Worm (Caenorhabditis elegans) whole organism, L4 larva: ENCODE results near the gene tag-275.

Experiments used
- D1046.2 ChIP-seq: fragments of 200-800 bp; sonication (Bioruptor generic); IDR thresholded peaks from 2 replicates; pipeline ENCODE4 v1.3.6; 2022; ENCODE audit warnings: missing genetic modification characterization, missing compliant biosample characterization
- F26F4.8 ChIP-seq: fragments of 200-800 bp; sonication (Bioruptor generic); conservative IDR thresholded peaks from 2 replicates; pipeline ENCODE4 v1.3.6; 2022; ENCODE audit warnings: missing genetic modification characterization, missing compliant biosample characterization
- F49E8.2 ChIP-seq: sonication (generic microtip); optimal IDR thresholded peaks from 2 replicates; lab custom pipeline; 2016; ENCODE audit warnings: missing compliant biosample characterization, mild to moderate bottlenecking, missing genetic modification characterization, borderline replicate concordance
- T20F7.1 ChIP-seq: fragments of 200-800 bp; sonication (Bioruptor generic); optimal IDR thresholded peaks from 2 replicates; lab custom pipeline; 2018; ENCODE audit warnings: mild to moderate bottlenecking, missing genetic modification characterization, missing compliant biosample characterization
- Y48G9A.11 ChIP-seq: fragments of 200-800 bp; sonication (Bioruptor generic); IDR thresholded peaks from 2 replicates; pipeline ENCODE4 v1.3.6; 2022; ENCODE audit warnings: missing genetic modification reagents, missing genetic modification characterization, missing compliant biosample characterization
- aha-1 ChIP-seq: fragments of 150-350 bp; peaks from one replicate; lab custom pipeline; 2014; ENCODE audit warnings: missing biosample characterization, missing genetic modification characterization
- aly-2 ChIP-seq: sonication (generic microtip); optimal IDR thresholded peaks from 2 replicates; lab custom pipeline; 2018; ENCODE audit warnings: missing biosample characterization, missing genetic modification characterization
- ceh-20 ChIP-seq: fragments of 200-800 bp; sonication (Bioruptor generic); IDR thresholded peaks from 2 replicates; pipeline ENCODE4 v1.3.6; 2022; ENCODE audit warnings: missing genetic modification reagents, missing genetic modification characterization, missing compliant biosample characterization
- ceh-44 ChIP-seq: fragments of 200-800 bp; sonication (Bioruptor generic); IDR thresholded peaks from 2 replicates; pipeline ENCODE4 v1.3.6; 2022; ENCODE audit warnings: missing genetic modification reagents, missing genetic modification characterization, missing compliant biosample characterization
- daf-16 ChIP-seq, 3 experiments: sonication (generic microtip); optimal IDR thresholded peaks; 2 replicates each; lab custom pipeline; 2016 to 2017; ENCODE audit warnings: missing genetic modification characterization in 3 of 3, missing genetic modification reagents in 3 of 3, mild to moderate bottlenecking in 2 of 3, missing compliant biosample characterization in 2 of 3, missing biosample characterization in 1 of 3, moderate library complexity in 1 of 3
- dmd-6 ChIP-seq: fragments of 200-800 bp; sonication (Bioruptor generic); IDR thresholded peaks from 2 replicates; pipeline ENCODE4 v1.3.6; 2022; ENCODE audit warnings: missing genetic modification reagents, missing genetic modification characterization, missing compliant biosample characterization
- duxl-1 ChIP-seq: sonication (generic microtip); optimal IDR thresholded peaks from 2 replicates; lab custom pipeline; 2016; ENCODE audit warnings: mild to moderate bottlenecking, missing genetic modification characterization, moderate library complexity, missing compliant biosample characterization; ENCODE audit not compliant: poor library complexity
- dve-1 ChIP-seq: sonication (generic microtip); optimal IDR thresholded peaks from 2 replicates; lab custom pipeline; 2017; ENCODE audit warnings: antibody characterized with exemption, mild to moderate bottlenecking, missing genetic modification characterization, missing compliant biosample characterization; ENCODE audit not compliant: insufficient read depth
- fkh-10 ChIP-seq: fragments of 150-350 bp; optimal IDR thresholded peaks from 2 replicates; lab custom pipeline; 2014; ENCODE audit warnings: missing biosample characterization, missing genetic modification reagents, missing genetic modification characterization
- hlh-11 ChIP-seq: fragments of 200-800 bp; sonication (Bioruptor generic); optimal IDR thresholded peaks from 2 replicates; lab custom pipeline; 2018; ENCODE audit warnings: mild to moderate bottlenecking, missing genetic modification characterization, missing compliant biosample characterization
- jun-1 ChIP-seq: fragments of 150-350 bp; optimal IDR thresholded peaks from 2 replicates; lab custom pipeline; 2014; ENCODE audit warnings: missing biosample characterization, missing genetic modification reagents, missing genetic modification characterization
- lim-7 ChIP-seq: fragments of 200-800 bp; sonication (Bioruptor generic); IDR thresholded peaks from 2 replicates; pipeline ENCODE4 v1.3.6; 2022; ENCODE audit warnings: missing genetic modification characterization, missing compliant biosample characterization
- lin-1 ChIP-seq: fragments of 200-800 bp; sonication (Bioruptor generic); IDR thresholded peaks from 2 replicates; pipeline ENCODE4 v1.3.6; 2022; ENCODE audit warnings: missing genetic modification reagents, missing genetic modification characterization, missing compliant biosample characterization
- lin-38 ChIP-seq: fragments of 200-800 bp; sonication (Bioruptor generic); IDR thresholded peaks from 2 replicates; pipeline ENCODE4 v1.3.6; 2022; ENCODE audit warnings: missing genetic modification reagents, missing genetic modification characterization, missing compliant biosample characterization
- lin-39 ChIP-seq: fragments of 150-350 bp; optimal IDR thresholded peaks from 2 replicates; lab custom pipeline; 2014; ENCODE audit warnings: missing biosample characterization, missing genetic modification reagents, missing genetic modification characterization
- lir-3 ChIP-seq: sonication (generic microtip); optimal IDR thresholded peaks from 2 replicates; lab custom pipeline; 2016; ENCODE audit warnings: mild to moderate bottlenecking, missing genetic modification characterization, missing compliant biosample characterization
- mes-2 ChIP-seq: sonication (generic microtip); optimal IDR thresholded peaks from 2 replicates; lab custom pipeline; 2016; ENCODE audit warnings: missing genotype, mild to moderate bottlenecking, missing genetic modification characterization, missing compliant biosample characterization; ENCODE audit not compliant: poor library complexity, severe bottlenecking
- nhr-10 ChIP-seq: fragments of 150-350 bp; optimal IDR thresholded peaks from 2 replicates; lab custom pipeline; 2014; ENCODE audit warnings: missing biosample characterization, missing genetic modification characterization
- nhr-102 ChIP-seq: sonication (generic microtip); optimal IDR thresholded peaks from 2 replicates; lab custom pipeline; 2016; ENCODE audit warnings: mild to moderate bottlenecking, missing genetic modification characterization, moderate library complexity, missing compliant biosample characterization
- nhr-11 ChIP-seq: fragments of 150-350 bp; optimal IDR thresholded peaks from 2 replicates; lab custom pipeline; 2014; ENCODE audit warnings: missing biosample characterization, missing genetic modification characterization
- nhr-237 ChIP-seq: sonication (generic microtip); optimal IDR thresholded peaks from 2 replicates; lab custom pipeline; 2017; ENCODE audit warnings: missing biosample characterization, missing genetic modification characterization
- nhr-25 ChIP-seq: sonication (generic microtip); optimal IDR thresholded peaks from 2 replicates; lab custom pipeline; 2017; ENCODE audit warnings: missing genetic modification characterization, mild to moderate bottlenecking, missing compliant biosample characterization, antibody characterized with exemption, moderate library complexity, borderline replicate concordance; ENCODE audit not compliant: insufficient read depth
- nhr-28 ChIP-seq: fragments of 150-350 bp; optimal IDR thresholded peaks from 2 replicates; lab custom pipeline; 2014; ENCODE audit warnings: missing biosample characterization, missing genetic modification characterization
- nhr-41 ChIP-seq: fragments of 200-800 bp; sonication (Bioruptor generic); IDR thresholded peaks from 2 replicates; pipeline ENCODE4 v1.3.6; 2022; ENCODE audit warnings: missing genetic modification reagents, missing genetic modification characterization, missing compliant biosample characterization
- nhr-42 ChIP-seq: fragments of 200-800 bp; sonication (Bioruptor generic); IDR thresholded peaks from 2 replicates; pipeline ENCODE4 v1.3.6; 2022; ENCODE audit warnings: missing genetic modification characterization, missing compliant biosample characterization
- nhr-48 ChIP-seq: sonication (generic microtip); optimal IDR thresholded peaks from 2 replicates; lab custom pipeline; 2016; ENCODE audit warnings: mild to moderate bottlenecking, missing genetic modification characterization, missing compliant biosample characterization
- nhr-77 ChIP-seq: fragments of 150-350 bp; optimal IDR thresholded peaks from 2 replicates; lab custom pipeline; 2014; ENCODE audit warnings: missing biosample characterization, missing genetic modification characterization
- php-3 ChIP-seq: fragments of 200-800 bp; sonication (Bioruptor generic); IDR thresholded peaks from 2 replicates; pipeline ENCODE4 v1.3.6; 2022; ENCODE audit warnings: missing genetic modification reagents, missing genetic modification characterization, missing compliant biosample characterization
- pqm-1 ChIP-seq: sonication (generic microtip); optimal IDR thresholded peaks from 2 replicates; lab custom pipeline; 2017; ENCODE audit warnings: missing biosample characterization, missing genetic modification characterization
- set-16 ChIP-seq: fragments of 200-800 bp; sonication (Bioruptor generic); IDR thresholded peaks from 2 replicates; pipeline ENCODE4 v1.3.6; 2022; ENCODE audit warnings: missing genetic modification reagents, missing genetic modification characterization, missing compliant biosample characterization
- snpc-4 ChIP-seq: fragments of 150-350 bp; optimal IDR thresholded peaks from 2 replicates; lab custom pipeline; 2014; ENCODE audit warnings: missing biosample characterization, missing genetic modification characterization
- spr-3 ChIP-seq: fragments of 200-800 bp; sonication (Bioruptor generic); optimal IDR thresholded peaks from 2 replicates; lab custom pipeline; 2018; ENCODE audit warnings: mild to moderate bottlenecking, missing genetic modification characterization, missing compliant biosample characterization
- tra-1 ChIP-seq: fragments of 200-800 bp; sonication (Bioruptor generic); IDR thresholded peaks from 2 replicates; pipeline ENCODE4 v1.3.6; 2022; ENCODE audit warnings: missing genetic modification reagents, missing genetic modification characterization, missing compliant biosample characterization
- unc-62 ChIP-seq, 3 experiments: fragments of 150-350 bp in 1 of 3; sonication (generic microtip); optimal IDR thresholded peaks in 2 of 3; peaks in 1 of 3; 1 replicate in 1 of 3; 2 replicates in 2 of 3; lab custom pipeline; 2014 to 2017; ENCODE audit warnings: missing biosample characterization in 3 of 3, missing genetic modification characterization in 3 of 3, missing genetic modification reagents in 3 of 3, missing genotype in 1 of 3

Gene tag-275

DNA sequence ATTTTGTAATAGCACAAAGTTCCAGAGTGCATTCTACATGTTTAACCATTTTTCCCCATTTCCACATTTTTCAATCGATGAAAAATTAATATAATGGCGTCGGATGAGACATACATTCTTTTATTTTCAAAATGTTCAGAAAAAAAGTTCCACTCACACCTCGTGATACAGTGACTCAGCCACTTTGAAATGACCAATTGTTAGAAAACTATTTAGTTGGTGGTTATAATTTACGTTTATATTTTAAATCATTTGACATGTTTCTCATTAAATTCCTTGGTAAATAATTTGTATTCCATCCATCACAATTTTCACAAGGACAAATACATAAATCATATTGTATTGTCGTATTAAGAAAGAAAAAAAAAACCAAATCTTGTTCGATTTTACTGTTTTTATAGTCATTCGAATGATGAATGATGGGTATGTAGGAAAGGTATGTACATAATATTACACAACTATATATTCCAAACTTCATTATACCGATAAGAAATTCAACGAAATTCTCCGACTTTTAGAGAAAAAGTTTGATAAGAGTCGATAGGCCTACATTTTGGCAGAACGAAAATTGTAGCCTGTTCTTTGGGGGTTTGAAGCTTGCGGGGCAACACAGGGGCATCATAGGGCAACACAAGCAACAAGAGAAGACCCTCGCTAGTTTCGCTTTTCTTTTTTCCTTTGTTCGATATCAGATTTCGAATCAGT, 49.8 kb downstream of the tag-275 start:
- TF ChIP-seq dve-1, result peak; percentile 21
- no peak for TF ChIP-seq lin-38 (GFP tag; lab: Robert Waterston, UW)
- TF ChIP-seq unc-62 (GFP tag; optimal IDR thresholded peaks at IDR 0.05 in 1 of 2; lab: Kevin White, UChicago), result peak in 1 of 2 experiments; percentile 13
- no peak for TF ChIP-seq unc-62 (tag; optimal IDR thresholded peaks at IDR 0.05; lab: Kevin White, UChicago)
- TF ChIP-seq lin-39 (tag; lab: Kevin White, UChicago), result no peak
- TF ChIP-seq nhr-237 (tag; lab: Kevin White, UChicago), result no peak
- TF ChIP-seq nhr-48 (tag; lab: Kevin White, UChicago), result no peak
- no peak for TF ChIP-seq aly-2
- no peak for TF ChIP-seq nhr-25 (tag; lab: Kevin White, UChicago)
- no peak for TF ChIP-seq lim-7 (GFP tag; lab: Robert Waterston, UW)
- TF ChIP-seq dmd-6 (GFP tag; lab: Robert Waterston, UW), result peak; percentile 40; the same call in 1 of the 2 replicates
- no peak for TF ChIP-seq lir-3 (tag; lab: Kevin White, UChicago)
- peak; percentile 65 for TF ChIP-seq nhr-28 (tag; lab: Kevin White, UChicago)
- no peak for TF ChIP-seq D1046.2
- TF ChIP-seq daf-16 (GFP tag; optimal IDR thresholded peaks at IDR 0.05; lab: Kevin White, UChicago), result no peak
- peak; percentile 22 for TF ChIP-seq daf-16 (tag; optimal IDR thresholded peaks at IDR 0.05; lab: Kevin White, UChicago)
- peak; percentile 66; the same call in 1 of the 2 replicates for TF ChIP-seq php-3
- no peak for TF ChIP-seq spr-3 (GFP tag; lab: Kevin White, UChicago)
- TF ChIP-seq tra-1, result no peak
- TF ChIP-seq aha-1, result peak; percentile 93
- peak; percentile 13 for TF ChIP-seq hlh-11
- TF ChIP-seq set-16 (GFP tag; lab: Robert Waterston, UW), result no peak
- TF ChIP-seq ceh-44 (GFP tag; lab: Robert Waterston, UW), result no peak
- no peak for TF ChIP-seq nhr-11 (tag; lab: Kevin White, UChicago)
- no peak for TF ChIP-seq snpc-4 (tag; lab: Kevin White, UChicago)

DNA sequence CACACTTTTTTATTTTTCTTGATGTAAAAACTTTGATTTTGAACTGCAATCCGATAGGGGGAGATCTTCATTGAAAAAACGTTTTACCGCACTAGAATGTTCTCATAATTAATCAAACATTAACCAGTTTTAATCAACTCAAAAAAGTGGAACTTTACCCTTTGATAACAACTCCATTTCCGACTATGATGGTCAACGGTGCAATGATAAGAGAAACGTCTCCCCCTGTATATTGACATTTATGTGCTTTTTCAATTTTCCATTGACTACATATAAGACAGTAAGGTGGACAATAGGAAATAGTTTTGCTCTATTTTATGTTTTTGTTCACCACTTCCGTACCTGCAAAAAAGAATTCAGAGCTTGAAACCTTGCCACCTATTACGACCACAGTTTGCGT, 51.9 kb downstream of the tag-275 start:
- peak; percentile 50 for TF ChIP-seq mes-2
- TF ChIP-seq tra-1, result no peak
- TF ChIP-seq jun-1 (tag; lab: Kevin White, UChicago), result no peak
- TF ChIP-seq lin-1 (GFP tag; lab: Robert Waterston, UW), result 0 out of 2 replicates have a peak, but pooled peaks have one; percentile 38
- peak; percentile 49 for TF ChIP-seq hlh-11
- TF ChIP-seq spr-3 (GFP tag; lab: Kevin White, UChicago), result no peak
- no peak for TF ChIP-seq nhr-102
- peak; percentile 13 for TF ChIP-seq aha-1
- peak; percentile 19; the same call in 1 of the 2 replicates for TF ChIP-seq nhr-41
- no peak for TF ChIP-seq daf-16 (GFP tag; optimal IDR thresholded peaks at IDR 0.05; lab: Kevin White, UChicago)
- TF ChIP-seq daf-16 (tag; optimal IDR thresholded peaks at IDR 0.05; lab: Kevin White, UChicago), result peak; percentile 84
- TF ChIP-seq nhr-10 (tag; lab: Kevin White, UChicago), result no peak
- TF ChIP-seq F49E8.2, result no peak
- peak; percentile 96 for TF ChIP-seq pqm-1
- peak; percentile 57 for TF ChIP-seq dve-1
- TF ChIP-seq unc-62 (GFP tag; optimal IDR thresholded peaks at IDR 0.05 in 1 of 2; lab: Kevin White, UChicago), result no peak
- no peak for TF ChIP-seq unc-62 (tag; optimal IDR thresholded peaks at IDR 0.05; lab: Kevin White, UChicago)
- no peak for TF ChIP-seq ceh-20 (GFP tag; lab: Robert Waterston, UW)
- TF ChIP-seq fkh-10 (GFP tag; lab: Kevin White, UChicago), result no peak
- no peak for TF ChIP-seq T20F7.1 (GFP tag; lab: Kevin White, UChicago)
- peak; percentile 90 for TF ChIP-seq nhr-28 (tag; lab: Kevin White, UChicago)
- TF ChIP-seq duxl-1 (tag; lab: Kevin White, UChicago), result no peak
- TF ChIP-seq php-3, result peak; percentile 51; the same call in 1 of the 2 replicates
- no peak for TF ChIP-seq Y48G9A.11 (GFP tag; lab: Robert Waterston, UW)
- TF ChIP-seq nhr-42, result no peak
- TF ChIP-seq F26F4.8 (GFP tag; lab: Robert Waterston, UW), result no peak
- peak; percentile 52 for TF ChIP-seq nhr-77 (tag; lab: Kevin White, UChicago)
- TF ChIP-seq dmd-6 (GFP tag; lab: Robert Waterston, UW), result peak; percentile 67
- TF ChIP-seq, all 104 proteins: peak for 12
